Fruit fly (Drosophila melanogaster): Measurements from ENCODE around the gene CG16734.

DNA sequence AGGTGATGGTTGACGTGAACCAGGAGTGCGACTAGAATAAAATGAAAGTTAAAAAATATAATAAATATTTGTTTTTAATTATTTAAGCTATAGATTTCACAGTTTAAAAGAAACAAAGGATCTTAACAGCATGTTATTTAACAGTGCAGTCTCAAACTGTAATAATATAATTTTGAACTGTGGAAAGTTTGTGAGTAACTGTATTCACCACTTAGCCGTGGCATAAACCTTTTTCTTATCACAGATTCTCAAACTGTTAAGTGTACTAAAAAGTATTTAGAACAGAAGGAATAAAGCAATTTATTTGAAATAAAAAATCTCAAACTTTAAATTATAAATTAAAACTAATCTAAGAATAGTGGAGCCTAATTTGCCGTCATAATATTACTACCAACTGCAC, 40.6 kb upstream of the CG16734 start:
- no peak for TF ChIP-seq psq (GFP tag; optimal IDR thresholded peaks at IDR 0.05)
- TF ChIP-seq pan (optimal IDR thresholded peaks at IDR 0.05): no peak
- TF ChIP-seq CG9705 (GFP tag; optimal IDR thresholded peaks at IDR 0.05): no peak
- no peak for TF ChIP-seq Dfd (GFP tag; optimal IDR thresholded peaks at IDR 0.05)
- TF ChIP-seq jim (GFP tag; optimal IDR thresholded peaks at IDR 0.05): no peak
- TF ChIP-seq dmrt93B (GFP tag; optimal IDR thresholded peaks at IDR 0.05): no peak
- no peak for TF ChIP-seq h (GFP tag; optimal IDR thresholded peaks at IDR 0.05)
